Fruit fly (Drosophila melanogaster): ENCODE results near the gene cl.

- TF ChIP-seq h (GFP tag; optimal IDR thresholded peaks at IDR 0.05): no peak
- TF ChIP-seq Mio (GFP tag; optimal IDR thresholded peaks at IDR 0.05): no peak
These were observed 30.1 kb upstream of the cl start for dm6 chr2L:5489757-5490359.

All from whole organism, wandering third instar larva.